Fruit fly (Drosophila melanogaster): ENCODE data around the gene pigs.

- TF ChIP-seq ttk (optimal IDR thresholded peaks at IDR 0.05) (no peak), psq (optimal IDR thresholded peaks at IDR 0.05) (no peak)
Observed at dm6 chrX:6677826-6678489, 78.1 kb downstream of the pigs start, which contains the start of gene Fum1.

All from Kc167 (cell line).